Fruit fly (Drosophila melanogaster) whole organism, embryonic: ENCODE measurements around the gene CG13314.

Experiments used
- Atf-2 ChIP-seq: fragments of 200-800 bp; sonication (Bioruptor generic); optimal IDR thresholded peaks from 2 replicates; lab custom pipeline; 2016; ENCODE audit warnings: missing biosample characterization, missing genetic modification characterization
- BEAF-32 ChIP-seq: fragments of 200-800 bp; sonication (Bioruptor generic); optimal IDR thresholded peaks from 3 replicates; lab custom pipeline; 2017; ENCODE audit warnings: missing biosample characterization, missing genetic modification characterization, mild to moderate bottlenecking, moderate library complexity, missing genetic modification reagents
- Bgb ChIP-seq: fragments of 200-800 bp; sonication (Bioruptor generic); IDR thresholded peaks from 2 replicates; pipeline ENCODE4 v1.3.6; 2022; ENCODE audit warnings: missing biosample characterization, missing genetic modification characterization; ENCODE audit not compliant: partially characterized antibody
- CG10209 ChIP-seq: fragments of 200-800 bp; sonication (Bioruptor generic); optimal IDR thresholded peaks from 3 replicates; lab custom pipeline; 2017; ENCODE audit warnings: missing biosample characterization, mild to moderate bottlenecking, missing genetic modification characterization, missing genetic modification reagents
- CG10959 ChIP-seq: fragments of 200-800 bp; sonication (Bioruptor generic); IDR thresholded peaks from 2 replicates; pipeline ENCODE4 v1.3.6; 2022; ENCODE audit warnings: missing biosample characterization, missing genetic modification characterization
- CG11398 ChIP-seq: fragments of 200-800 bp; sonication (Bioruptor generic); optimal IDR thresholded peaks from 2 replicates; lab custom pipeline; 2016; ENCODE audit warnings: missing biosample characterization, missing genetic modification characterization
- CG13624 ChIP-seq: fragments of 200-800 bp; sonication (Bioruptor generic); optimal IDR thresholded peaks from 2 replicates; lab custom pipeline; 2016; ENCODE audit warnings: missing biosample characterization, missing genetic modification characterization
- CG14050 ChIP-seq: fragments of 200-800 bp; sonication (Bioruptor generic); IDR thresholded peaks from 3 replicates; pipeline ENCODE4 v1.3.6; 2022; ENCODE audit warnings: missing biosample characterization, missing genetic modification characterization
- CG14860 ChIP-seq: fragments of 200-800 bp; sonication (Bioruptor generic); IDR thresholded peaks from 3 replicates; pipeline ENCODE4 v1.3.6; 2022; ENCODE audit warnings: missing biosample characterization, missing genetic modification characterization; ENCODE audit not compliant: partially characterized antibody
- CG15073 ChIP-seq: fragments of 200-800 bp; sonication (Bioruptor generic); optimal IDR thresholded peaks from 2 replicates; lab custom pipeline; 2016; ENCODE audit warnings: missing biosample characterization, missing genetic modification characterization
- CG16813 ChIP-seq: fragments of 200-800 bp; sonication (Bioruptor generic); IDR thresholded peaks from 3 replicates; pipeline ENCODE4 v1.3.6; 2022; ENCODE audit warnings: missing biosample characterization, missing genetic modification characterization; ENCODE audit not compliant: partially characterized antibody
- CG17359 ChIP-seq: fragments of 200-800 bp; sonication (Bioruptor generic); optimal IDR thresholded peaks from 3 replicates; lab custom pipeline; 2018; ENCODE audit warnings: missing biosample characterization, mild to moderate bottlenecking, missing genetic modification characterization, moderate library complexity
- CG17568 ChIP-seq: fragments of 200-800 bp; sonication (Bioruptor generic); optimal IDR thresholded peaks from 2 replicates; lab custom pipeline; 2018; ENCODE audit warnings: missing biosample characterization, mild to moderate bottlenecking, missing genetic modification characterization, moderate library complexity
- CG2120 ChIP-seq: fragments of 200-800 bp; sonication (Bioruptor generic); optimal IDR thresholded peaks from 3 replicates; lab custom pipeline; 2016; ENCODE audit warnings: missing biosample characterization, missing genetic modification characterization
- CG2889 ChIP-seq: fragments of 200-800 bp; sonication (Bioruptor generic); IDR thresholded peaks from 3 replicates; pipeline ENCODE4 v1.3.6; 2022; ENCODE audit warnings: missing biosample characterization, missing genetic modification characterization
- CG30431 ChIP-seq: fragments of 200-800 bp; sonication (Bioruptor generic); optimal IDR thresholded peaks from 2 replicates; lab custom pipeline; 2017; ENCODE audit warnings: missing biosample characterization, missing genetic modification characterization
- CG4328 ChIP-seq: fragments of 200-800 bp; sonication (Bioruptor generic); optimal IDR thresholded peaks from 3 replicates; lab custom pipeline; 2017; ENCODE audit warnings: missing biosample characterization, missing genetic modification reagents, missing genetic modification characterization
- CG4617 ChIP-seq: fragments of 200-800 bp; sonication (Bioruptor generic); optimal IDR thresholded peaks from 3 replicates; lab custom pipeline; 2016; ENCODE audit warnings: missing biosample characterization, missing genetic modification characterization, borderline replicate concordance
- CG5953 ChIP-seq: fragments of 200-800 bp; sonication (Bioruptor generic); IDR thresholded peaks from 2 replicates; pipeline ENCODE4 v1.3.6; 2022; ENCODE audit warnings: missing biosample characterization, missing genetic modification characterization
- CG6254 ChIP-seq: fragments of 200-800 bp; sonication (Bioruptor generic); optimal IDR thresholded peaks from 3 replicates; lab custom pipeline; 2017; ENCODE audit warnings: mild to moderate bottlenecking, missing biosample characterization, missing genetic modification reagents, missing genetic modification characterization
- CG6765 ChIP-seq: fragments of 200-800 bp; sonication (Bioruptor generic); optimal IDR thresholded peaks from 3 replicates; lab custom pipeline; 2017; ENCODE audit warnings: missing biosample characterization, mild to moderate bottlenecking, missing genetic modification characterization
- CG8765 ChIP-seq: fragments of 200-800 bp; sonication (Bioruptor generic); IDR thresholded peaks from 2 replicates; pipeline ENCODE4 v1.3.6; 2022; ENCODE audit warnings: missing biosample characterization, missing genetic modification characterization
- CoRest ChIP-seq: fragments of 200-800 bp; sonication (Bioruptor generic); optimal IDR thresholded peaks from 3 replicates; lab custom pipeline; 2018; ENCODE audit warnings: missing biosample characterization, mild to moderate bottlenecking, missing genetic modification characterization, moderate library complexity
- Deaf1 ChIP-seq: fragments of 200-800 bp; optimal IDR thresholded peaks from 3 replicates; lab custom pipeline; 2019; ENCODE audit warnings: missing biosample characterization, mild to moderate bottlenecking, missing genetic modification characterization, moderate library complexity
- E2f2 ChIP-seq: fragments of 200-800 bp; sonication (Bioruptor generic); IDR thresholded peaks from 2 replicates; pipeline ENCODE4 v1.3.6; 2022; ENCODE audit warnings: missing biosample characterization, missing genetic modification characterization
- GATAe ChIP-seq: fragments of 200-800 bp; sonication (Bioruptor generic); conservative IDR thresholded peaks from 2 replicates; pipeline ENCODE4 v1.3.6; 2022; ENCODE audit warnings: missing biosample characterization, missing genetic modification characterization
- Hr39 ChIP-seq: fragments of >200 bp; optimal IDR thresholded peaks from 2 replicates; lab custom pipeline; 2017
- Ravus ChIP-seq: fragments of 200-800 bp; sonication (Bioruptor generic); IDR thresholded peaks from 2 replicates; pipeline ENCODE4 v1.3.6; 2022; ENCODE audit warnings: missing biosample characterization, missing genetic modification characterization
- Side ChIP-seq: fragments of 200-800 bp; sonication (Bioruptor generic); optimal IDR thresholded peaks from 2 replicates; lab custom pipeline; 2016; ENCODE audit warnings: missing biosample characterization, missing genetic modification characterization
- Sin3A ChIP-seq: fragments of >200 bp; optimal IDR thresholded peaks from 2 replicates; lab custom pipeline; 2018
- Six4 ChIP-seq: fragments of 200-800 bp; sonication (Bioruptor generic); optimal IDR thresholded peaks from 2 replicates; lab custom pipeline; 2016; ENCODE audit warnings: missing biosample characterization, missing genetic modification characterization
- abd-A ChIP-seq: fragments of 200-800 bp; sonication (Bioruptor generic); optimal IDR thresholded peaks from 3 replicates; lab custom pipeline; 2019; ENCODE audit warnings: missing biosample characterization, mild to moderate bottlenecking, missing genetic modification characterization, moderate library complexity
- ato ChIP-seq: fragments of 200-800 bp; sonication (Bioruptor generic); IDR thresholded peaks from 2 replicates; pipeline ENCODE4 v1.3.6; 2022; ENCODE audit warnings: missing biosample characterization, missing genetic modification characterization; ENCODE audit not compliant: partially characterized antibody
- cg ChIP-seq: fragments of 200-800 bp; sonication (Bioruptor generic); optimal IDR thresholded peaks from 3 replicates; lab custom pipeline; 2019; ENCODE audit warnings: missing biosample characterization, mild to moderate bottlenecking, missing genetic modification characterization, moderate library complexity
- chif ChIP-seq, 2 experiments: fragments of 200-800 bp; sonication (Bioruptor generic); optimal IDR thresholded peaks; 3 replicates each; lab custom pipeline; 2016; ENCODE audit warnings: missing biosample characterization in 2 of 2, missing genetic modification characterization in 2 of 2
- eve ChIP-seq, 2 experiments: fragments of >200 bp; optimal IDR thresholded peaks; 2 replicates each; lab custom pipeline; 2017; ENCODE audit warnings: missing biosample characterization in 2 of 2, missing genetic modification characterization in 2 of 2
- fd64A ChIP-seq: fragments of 200-800 bp; sonication (Bioruptor generic); optimal IDR thresholded peaks from 3 replicates; lab custom pipeline; 2018; ENCODE audit warnings: missing biosample characterization, mild to moderate bottlenecking, missing genetic modification characterization
- grau ChIP-seq: fragments of 200-800 bp; optimal IDR thresholded peaks from 3 replicates; lab custom pipeline; 2019; ENCODE audit warnings: missing biosample characterization, mild to moderate bottlenecking, missing genetic modification characterization, moderate library complexity
- h ChIP-seq: fragments of >200 bp; optimal IDR thresholded peaks from 2 replicates; lab custom pipeline; 2017
- her ChIP-seq: fragments of 200-800 bp; sonication (Bioruptor generic); optimal IDR thresholded peaks from 2 replicates; lab custom pipeline; 2016; ENCODE audit warnings: missing biosample characterization, missing genetic modification characterization
- jing ChIP-seq: fragments of 200-800 bp; sonication (Bioruptor generic); optimal IDR thresholded peaks from 2 replicates; lab custom pipeline; 2018; ENCODE audit warnings: missing biosample characterization, mild to moderate bottlenecking, missing genetic modification characterization
- kah ChIP-seq: fragments of 200-800 bp; sonication (Bioruptor generic); optimal IDR thresholded peaks from 2 replicates; lab custom pipeline; 2018; ENCODE audit warnings: missing biosample characterization, mild to moderate bottlenecking, missing genetic modification characterization
- lbe ChIP-seq: fragments of 200-800 bp; sonication (Bioruptor generic); optimal IDR thresholded peaks from 2 replicates; lab custom pipeline; 2016; ENCODE audit warnings: missing biosample characterization, mild to moderate bottlenecking, missing genetic modification characterization
- nerfin-1 ChIP-seq: fragments of 200-800 bp; sonication (Bioruptor generic); optimal IDR thresholded peaks from 3 replicates; lab custom pipeline; 2019; ENCODE audit warnings: missing biosample characterization, mild to moderate bottlenecking, missing genetic modification characterization, moderate library complexity
- p53 ChIP-seq: fragments of 200-800 bp; sonication (Bioruptor generic); optimal IDR thresholded peaks from 2 replicates; lab custom pipeline; 2016; ENCODE audit warnings: missing biosample characterization, missing genetic modification characterization
- pfk ChIP-seq: fragments of 200-800 bp; sonication (Bioruptor generic); optimal IDR thresholded peaks from 2 replicates; lab custom pipeline; 2018; ENCODE audit warnings: missing biosample characterization, mild to moderate bottlenecking, missing genetic modification characterization, moderate library complexity
- ranshi ChIP-seq: fragments of 200-800 bp; sonication (Bioruptor generic); IDR thresholded peaks from 2 replicates; pipeline ENCODE4 v1.3.6; 2022; ENCODE audit warnings: missing biosample characterization, missing genetic modification characterization
- sc ChIP-seq, 3 experiments: fragments of >200 bp in 2 of 3; fragments of 200-800 bp in 1 of 3; sonication (Bioruptor generic) in 1 of 3; optimal IDR thresholded peaks; 2 replicates in 2 of 3; 3 replicates in 1 of 3; lab custom pipeline; 2017; ENCODE audit warnings: mild to moderate bottlenecking in 1 of 3, missing biosample characterization in 1 of 3, missing genetic modification characterization in 1 of 3, missing genetic modification reagents in 1 of 3
- sima ChIP-seq: fragments of 200-800 bp; sonication (Bioruptor generic); optimal IDR thresholded peaks from 2 replicates; lab custom pipeline; 2016; ENCODE audit warnings: missing biosample characterization, missing genetic modification characterization
- vnd ChIP-seq: fragments of 200-800 bp; sonication (Bioruptor generic); IDR thresholded peaks from 3 replicates; pipeline ENCODE4 v1.3.6; 2022; ENCODE audit warnings: missing biosample characterization, missing genetic modification characterization; ENCODE audit not compliant: partially characterized antibody

CG13314 gene

DNA sequence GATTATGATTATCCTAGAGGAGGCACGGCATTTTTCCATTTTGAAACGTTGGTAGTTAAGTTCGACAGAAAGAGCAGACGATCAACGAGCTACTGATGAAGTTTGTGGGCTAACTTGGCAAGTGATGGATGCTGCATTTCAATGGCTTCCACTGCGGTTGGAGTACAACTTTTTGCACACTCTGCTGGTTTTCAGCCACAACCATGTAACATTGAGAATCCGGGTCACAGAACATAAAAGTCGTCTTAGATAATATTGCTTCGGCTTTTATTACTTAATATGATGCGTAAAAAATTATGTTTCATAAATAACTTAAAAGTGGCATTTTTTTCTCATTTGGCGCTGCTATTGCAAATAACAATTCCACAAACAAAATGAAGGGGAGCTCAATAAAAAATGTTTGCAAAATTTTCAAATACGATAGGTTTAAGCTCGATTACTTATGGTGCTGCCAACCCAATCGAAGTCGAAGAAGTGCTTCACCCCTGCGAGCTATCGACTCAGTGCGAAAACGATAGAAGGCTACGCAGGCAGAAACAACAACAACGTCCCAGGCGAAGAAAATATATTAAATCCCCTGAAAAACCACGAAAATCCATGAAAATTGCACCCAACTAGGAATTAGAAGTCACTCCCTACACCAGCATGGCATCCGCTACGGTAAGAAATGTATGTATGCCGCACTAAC is 15.1 kb upstream of the CG13314 start, which contains the start of the genes CG5653 and CG5021:
CG5653 (minus strand) TSS at position 51 of the 688 bp plus-strand sequence.
CG5021 (plus strand) TSS at position 506 of the 688 bp plus-strand sequence.
- TF ChIP-seq CG2120 (GFP tag; lab: Kevin White, UChicago) (no peak), CG14860 (GFP tag; lab: Robert Waterston, UW) (no peak), CG5953 (GFP tag; lab: Robert Waterston, UW) (no peak), sc (optimal IDR thresholded peaks at IDR 0.05; lab: Kevin White, UChicago) (no peak), sc (GFP tag; optimal IDR thresholded peaks at IDR 0.05; lab: Kevin White, UChicago) (no peak), Hr39 (lab: Kevin White, UChicago) (no peak), h (no peak), chif (GFP tag; optimal IDR thresholded peaks at IDR 0.05; lab: Kevin White, UChicago) (no peak), BEAF-32 (GFP tag; lab: Kevin White, UChicago) (peak; percentile 61), Deaf1 (tag; lab: Kevin White, UChicago) (no peak), jing (GFP tag; lab: Kevin White, UChicago) (no peak), GATAe (GFP tag; lab: Robert Waterston, UW) (no peak), CG2889 (GFP tag; lab: Robert Waterston, UW) (no peak), ranshi (GFP tag; lab: Robert Waterston, UW) (no peak), CG10959 (GFP tag; lab: Robert Waterston, UW) (no peak), CG14050 (no peak), CG8765 (GFP tag; lab: Robert Waterston, UW) (no peak), grau (no peak), cg (GFP tag; lab: Kevin White, UChicago) (no peak), ato (GFP tag; lab: Robert Waterston, UW) (peak; percentile 56), CG11398 (GFP tag; lab: Kevin White, UChicago) (no peak), CG30431 (GFP tag; lab: Kevin White, UChicago) (no peak), CG6254 (no peak), nerfin-1 (tag; lab: Kevin White, UChicago) (no peak), CG15073 (GFP tag; lab: Kevin White, UChicago) (no peak), lbe (no peak), CG4328 (GFP tag; lab: Kevin White, UChicago) (no peak), E2f2 (GFP tag; lab: Robert Waterston, UW) (peak; percentile 95), vnd (GFP tag; lab: Robert Waterston, UW) (peak; percentile 56; the same call in 2 of the 3 replicates), Side (no peak), fd64A (GFP tag; lab: Kevin White, UChicago) (no peak), abd-A (tag; lab: Kevin White, UChicago) (no peak), eve (GFP tag; optimal IDR thresholded peaks at IDR 0.05; lab: Kevin White, UChicago) (no peak), kah (no peak), CG16813 (GFP tag; lab: Robert Waterston, UW) (peak; percentile 49; the same call in 1 of the 3 replicates), CoRest (tag; lab: Kevin White, UChicago) (no peak), CG10209 (GFP tag; lab: Kevin White, UChicago) (no peak), sima (GFP tag; lab: Kevin White, UChicago) (no peak), CG6765 (no peak), Ravus (GFP tag; lab: Robert Waterston, UW) (no peak), CG13624 (no peak), pfk (no peak), CG17568 (GFP tag; lab: Kevin White, UChicago) (no peak), Bgb (GFP tag; lab: Robert Waterston, UW) (peak; percentile 75; the same call in 1 of the 2 replicates), p53 (GFP tag; lab: Kevin White, UChicago) (no peak), her (GFP tag; lab: Kevin White, UChicago) (no peak), CG17359 (tag; lab: Kevin White, UChicago) (no peak), Six4 (no peak), CG4617 (GFP tag; lab: Kevin White, UChicago) (peak; percentile 19), Sin3A (lab: Kevin White, UChicago) (peak; percentile 32), Atf-2 (GFP tag; lab: Kevin White, UChicago) (no peak)
